Worm (Caenorhabditis elegans) whole organism, late embryonic: ENCODE data around the gene ehs-1.
A peak's percentile ranks its signal among the peaks of the same experiment; 100 is the strongest.

Experiments used
- C08G9.2 ChIP-seq: sonication (generic microtip); optimal IDR thresholded peaks from 2 replicates; lab custom pipeline; 2016; ENCODE audit warnings: mild to moderate bottlenecking, missing genetic modification characterization, moderate library complexity, missing compliant biosample characterization
- C38D4.7 ChIP-seq: fragments of 200-800 bp; sonication (Bioruptor generic); optimal IDR thresholded peaks from 2 replicates; lab custom pipeline; 2018; ENCODE audit warnings: mild to moderate bottlenecking, missing genetic modification characterization, moderate library complexity, missing compliant biosample characterization
- F13H6.1 ChIP-seq: sonication (generic microtip); optimal IDR thresholded peaks from 2 replicates; lab custom pipeline; 2016; ENCODE audit warnings: missing genetic modification characterization, missing compliant biosample characterization
- T23F11.4 ChIP-seq: fragments of 200-800 bp; sonication (Bioruptor generic); optimal IDR thresholded peaks from 2 replicates; lab custom pipeline; 2018; ENCODE audit warnings: mild to moderate bottlenecking, missing genetic modification characterization, missing compliant biosample characterization
- Y22D7AL.16 ChIP-seq: sonication (generic microtip); optimal IDR thresholded peaks from 2 replicates; lab custom pipeline; 2016; ENCODE audit warnings: missing genetic modification characterization, missing compliant biosample characterization
- ahr-1 ChIP-seq: sonication (generic microtip); optimal IDR thresholded peaks from 2 replicates; lab custom pipeline; 2016; ENCODE audit warnings: missing genetic modification characterization, missing compliant biosample characterization
- ama-1 ChIP-seq: fragments of 150-350 bp; optimal IDR thresholded peaks from 2 replicates; lab custom pipeline; 2014
- ceh-14 ChIP-seq: sonication (generic microtip); optimal IDR thresholded peaks from 2 replicates; lab custom pipeline; 2016; ENCODE audit warnings: missing genotype, missing genetic modification characterization, missing compliant biosample characterization
- ceh-18 ChIP-seq: sonication (generic microtip); optimal IDR thresholded peaks from 2 replicates; lab custom pipeline; 2016; ENCODE audit warnings: missing genetic modification characterization, missing compliant biosample characterization
- ceh-19 ChIP-seq: fragments of 200-800 bp; sonication (Bioruptor generic); optimal IDR thresholded peaks from 2 replicates; lab custom pipeline; 2018; ENCODE audit warnings: mild to moderate bottlenecking, missing genetic modification characterization, missing compliant biosample characterization
- ceh-2 ChIP-seq: sonication (generic microtip); optimal IDR thresholded peaks from 2 replicates; lab custom pipeline; 2016; ENCODE audit warnings: missing genotype, missing genetic modification characterization, missing compliant biosample characterization
- ceh-22 ChIP-seq: sonication (generic microtip); optimal IDR thresholded peaks from 2 replicates; lab custom pipeline; 2017; ENCODE audit warnings: missing biosample characterization, missing genetic modification characterization
- ceh-24 ChIP-seq: sonication (generic microtip); optimal IDR thresholded peaks from 2 replicates; lab custom pipeline; 2016; ENCODE audit warnings: mild to moderate bottlenecking, missing genetic modification characterization, missing compliant biosample characterization
- ceh-45 ChIP-seq: fragments of 200-800 bp; sonication (Bioruptor generic); IDR thresholded peaks from 2 replicates; pipeline ENCODE4 v1.3.6; 2022; ENCODE audit warnings: missing genetic modification reagents, missing genetic modification characterization, missing compliant biosample characterization
- ceh-9 ChIP-seq: sonication (generic microtip); optimal IDR thresholded peaks from 2 replicates; lab custom pipeline; 2016; ENCODE audit warnings: mild to moderate bottlenecking, missing genetic modification characterization, inconsistent platforms, missing compliant biosample characterization
- che-1 ChIP-seq: sonication (generic microtip); optimal IDR thresholded peaks from 2 replicates; lab custom pipeline; 2016; ENCODE audit warnings: mild to moderate bottlenecking, missing genetic modification characterization, missing compliant biosample characterization
- dmd-4 ChIP-seq: sonication (generic microtip); optimal IDR thresholded peaks from 2 replicates; lab custom pipeline; 2016; ENCODE audit warnings: borderline replicate concordance, missing genetic modification characterization, missing compliant biosample characterization
- elt-2 ChIP-seq: sonication (generic microtip); optimal IDR thresholded peaks from 2 replicates; lab custom pipeline; 2016; ENCODE audit warnings: missing genetic modification reagents, missing genetic modification characterization, missing compliant biosample characterization
- elt-4 ChIP-seq: sonication (generic microtip); optimal IDR thresholded peaks from 2 replicates; lab custom pipeline; 2016; ENCODE audit warnings: missing genetic modification characterization, missing compliant biosample characterization
- fkh-10 ChIP-seq: fragments of 150-350 bp; optimal IDR thresholded peaks from 2 replicates; lab custom pipeline; 2014; ENCODE audit warnings: missing biosample characterization, missing genetic modification reagents, missing genetic modification characterization
- fkh-6 ChIP-seq: sonication (generic microtip); optimal IDR thresholded peaks from 2 replicates; lab custom pipeline; 2016; ENCODE audit warnings: missing genetic modification characterization, missing compliant biosample characterization
- gmeb-2 ChIP-seq: sonication (generic microtip); optimal IDR thresholded peaks from 2 replicates; lab custom pipeline; 2016; ENCODE audit warnings: missing genetic modification characterization, inconsistent platforms, missing compliant biosample characterization
- hlh-30 ChIP-seq: sonication (generic microtip); optimal IDR thresholded peaks from 2 replicates; lab custom pipeline; 2017; ENCODE audit warnings: antibody characterized with exemption, missing genetic modification characterization, missing compliant biosample characterization; ENCODE audit not compliant: insufficient read depth
- hlh-6 ChIP-seq: sonication (generic microtip); optimal IDR thresholded peaks from 2 replicates; lab custom pipeline; 2016; ENCODE audit warnings: missing genotype, missing genetic modification characterization, missing compliant biosample characterization
- hlh-8 ChIP-seq: sonication (generic microtip); optimal IDR thresholded peaks from 2 replicates; lab custom pipeline; 2016; ENCODE audit warnings: missing genotype, missing genetic modification characterization, missing compliant biosample characterization
- lin-11 ChIP-seq: fragments of 200-800 bp; sonication (Bioruptor generic); optimal IDR thresholded peaks from 2 replicates; lab custom pipeline; 2018; ENCODE audit warnings: mild to moderate bottlenecking, missing genetic modification characterization, missing compliant biosample characterization
- madf-2 ChIP-seq: sonication (generic microtip); optimal IDR thresholded peaks from 2 replicates; lab custom pipeline; 2017; ENCODE audit warnings: missing genetic modification characterization, missing compliant biosample characterization
- mec-3 ChIP-seq: sonication (generic microtip); optimal IDR thresholded peaks from 2 replicates; lab custom pipeline; 2016; ENCODE audit warnings: borderline replicate concordance, missing genetic modification characterization, missing compliant biosample characterization
- nfya-1 ChIP-seq: sonication (generic microtip); optimal IDR thresholded peaks from 2 replicates; lab custom pipeline; 2017; ENCODE audit warnings: missing genetic modification characterization, mild to moderate bottlenecking, missing compliant biosample characterization, antibody characterized with exemption, moderate library complexity
- nhr-232 ChIP-seq: sonication (generic microtip); optimal IDR thresholded peaks from 2 replicates; lab custom pipeline; 2016; ENCODE audit warnings: missing genetic modification characterization, missing compliant biosample characterization
- odd-2 ChIP-seq: sonication (generic microtip); optimal IDR thresholded peaks from 2 replicates; lab custom pipeline; 2017; ENCODE audit warnings: antibody characterized with exemption, mild to moderate bottlenecking, missing genetic modification characterization, missing compliant biosample characterization
- pat-9 ChIP-seq: fragments of 200-800 bp; sonication (Bioruptor generic); optimal IDR thresholded peaks from 2 replicates; lab custom pipeline; 2018; ENCODE audit warnings: mild to moderate bottlenecking, missing genetic modification characterization, moderate library complexity, missing compliant biosample characterization
- pax-1 ChIP-seq: fragments of 150-350 bp; optimal IDR thresholded peaks from 2 replicates; lab custom pipeline; 2014; ENCODE audit warnings: missing biosample characterization, missing genetic modification characterization
- pha-2 ChIP-seq: sonication (generic microtip); optimal IDR thresholded peaks from 2 replicates; lab custom pipeline; 2017; ENCODE audit warnings: mild to moderate bottlenecking, missing genetic modification characterization, missing compliant biosample characterization
- pqm-1 ChIP-seq: sonication (generic microtip); optimal IDR thresholded peaks from 2 replicates; lab custom pipeline; 2016; ENCODE audit warnings: missing genetic modification characterization, missing compliant biosample characterization
- pros-1 ChIP-seq: fragments of 150-350 bp; optimal IDR thresholded peaks from 2 replicates; lab custom pipeline; 2014; ENCODE audit warnings: missing biosample characterization, missing genetic modification reagents, missing genetic modification characterization
- ref-2 ChIP-seq: sonication (generic microtip); optimal IDR thresholded peaks from 2 replicates; lab custom pipeline; 2016; ENCODE audit warnings: missing genetic modification characterization, missing compliant biosample characterization
- sdc-2 ChIP-seq: sonication (generic microtip); optimal IDR thresholded peaks from 2 replicates; lab custom pipeline; 2016; ENCODE audit warnings: missing genotype, missing genetic modification characterization, missing compliant biosample characterization
- sox-2 ChIP-seq: fragments of 200-800 bp; sonication (Bioruptor generic); IDR thresholded peaks from 2 replicates; pipeline ENCODE4 v1.3.6; 2022; ENCODE audit warnings: missing genetic modification reagents, missing genetic modification characterization, missing compliant biosample characterization
- sox-4 ChIP-seq: sonication (generic microtip); optimal IDR thresholded peaks from 2 replicates; lab custom pipeline; 2017; ENCODE audit warnings: mild to moderate bottlenecking, missing genetic modification characterization, inconsistent platforms, missing compliant biosample characterization
- syd-9 ChIP-seq: sonication (generic microtip); optimal IDR thresholded peaks from 2 replicates; lab custom pipeline; 2016; ENCODE audit warnings: mild to moderate bottlenecking, missing genetic modification characterization, moderate library complexity, missing compliant biosample characterization
- tbx-2 ChIP-seq: sonication (generic microtip); optimal IDR thresholded peaks from 2 replicates; lab custom pipeline; 2016; ENCODE audit warnings: missing genetic modification characterization, missing compliant biosample characterization
- tbx-7 ChIP-seq: sonication (generic microtip); optimal IDR thresholded peaks from 2 replicates; lab custom pipeline; 2016; ENCODE audit warnings: missing genotype, missing genetic modification characterization, missing compliant biosample characterization
- ttx-3 ChIP-seq: sonication (generic microtip); optimal IDR thresholded peaks from 2 replicates; lab custom pipeline; 2016; ENCODE audit warnings: missing genetic modification reagents, missing genetic modification characterization, missing compliant biosample characterization
- unc-3 ChIP-seq, 2 experiments: fragments of 200-800 bp in 1 of 2; sonication (Bioruptor generic) in 1 of 2; sonication (generic microtip) in 1 of 2; conservative IDR thresholded peaks in 1 of 2; optimal IDR thresholded peaks in 1 of 2; 2 replicates each; pipeline versions ENCODE4 v1.3.6 to Lab custom; 2016 to 2022; ENCODE audit warnings: missing compliant biosample characterization in 2 of 2, missing genetic modification characterization in 2 of 2, missing genetic modification reagents in 1 of 2
- unc-42 ChIP-seq: sonication (generic microtip); optimal IDR thresholded peaks from 2 replicates; lab custom pipeline; 2016; ENCODE audit warnings: missing genotype, missing genetic modification characterization, missing compliant biosample characterization
- unc-55 ChIP-seq: sonication (generic microtip); optimal IDR thresholded peaks from 2 replicates; lab custom pipeline; 2017; ENCODE audit warnings: missing biosample characterization, missing genetic modification reagents, missing genetic modification characterization
- unc-86 ChIP-seq: sonication (generic microtip); optimal IDR thresholded peaks from 2 replicates; lab custom pipeline; 2016; ENCODE audit warnings: missing genetic modification characterization, missing compliant biosample characterization
- zip-5 ChIP-seq: sonication (generic microtip); optimal IDR thresholded peaks from 2 replicates; lab custom pipeline; 2016; ENCODE audit warnings: missing genetic modification characterization, missing compliant biosample characterization
- ztf-16 ChIP-seq: sonication (generic microtip); optimal IDR thresholded peaks from 2 replicates; lab custom pipeline; 2017; ENCODE audit warnings: missing genetic modification characterization, missing compliant biosample characterization

ehs-1 gene

ce11 chrII:5781935-5782921, 38.3 kb upstream of the ehs-1 start, which contains the start of gene K05F1.6:
Gene K05F1.6, plus strand, starts transcription at chrII:5782520.
- TF ChIP-seq lin-11 (tag; lab: Kevin White, UChicago) (peak; percentile 29), che-1 (tag; lab: Kevin White, UChicago) (peak; percentile 63), ceh-19 (GFP tag; lab: Kevin White, UChicago) (peak; percentile 73), zip-5 (no peak), unc-86 (tag; lab: Kevin White, UChicago) (no peak), fkh-10 (GFP tag; lab: Kevin White, UChicago) (no peak), T23F11.4 (GFP tag; lab: Kevin White, UChicago) (peak; percentile 66), tbx-2 (tag; lab: Kevin White, UChicago) (peak; percentile 60), ahr-1 (tag; lab: Kevin White, UChicago) (no peak), syd-9 (no peak), ztf-16 (tag; lab: Kevin White, UChicago) (peak; percentile 86), ceh-14 (peak; percentile 57), pax-1 (no peak), pqm-1 (tag; lab: Kevin White, UChicago) (peak; percentile 44), madf-2 (tag; lab: Kevin White, UChicago) (no peak), elt-2 (tag; lab: Kevin White, UChicago) (peak; percentile 90), ceh-24 (tag; lab: Kevin White, UChicago) (peak; percentile 17), mec-3 (tag; lab: Kevin White, UChicago) (no peak), sox-2 (no peak), elt-4 (no peak), fkh-6 (tag; lab: Kevin White, UChicago) (no peak), ceh-9 (tag; lab: Kevin White, UChicago) (peak; percentile 61), C08G9.2 (tag; lab: Kevin White, UChicago) (peak; percentile 54), F13H6.1 (peak; percentile 5), hlh-8 (tag; lab: Kevin White, UChicago) (no peak), hlh-30 (tag; lab: Kevin White, UChicago) (no peak), sox-4 (tag; lab: Kevin White, UChicago) (peak; percentile 67), ceh-45 (GFP tag; lab: Robert Waterston, UW) (peak; percentile 65; the same call in 1 of the 2 replicates), ceh-22 (no peak), unc-42 (tag; lab: Kevin White, UChicago) (no peak), nfya-1 (tag; lab: Kevin White, UChicago) (peak; percentile 40), unc-55 (GFP tag; lab: Kevin White, UChicago) (peak; percentile 12), C38D4.7 (GFP tag; lab: Kevin White, UChicago) (peak; percentile 67), ama-1 (lab: Kevin White, UChicago) (no peak), dmd-4 (tag; lab: Kevin White, UChicago) (peak; percentile 55), tbx-7 (no peak), nhr-232 (peak; percentile 49), pha-2 (peak; percentile 48), ceh-18 (tag; lab: Kevin White, UChicago) (peak; percentile 45), unc-3 (GFP tag; conservative IDR thresholded peaks at IDR 0.05; lab: Robert Waterston, UW) (no peak; the same call in 1 of the 2 replicates), unc-3 (tag; optimal IDR thresholded peaks at IDR 0.05; lab: Kevin White, UChicago) (peak; percentile 9), ttx-3 (tag; lab: Kevin White, UChicago) (peak; percentile 38), pat-9 (tag; lab: Kevin White, UChicago) (peak; percentile 42), sdc-2 (tag; lab: Kevin White, UChicago) (peak; percentile 41), ceh-2 (tag; lab: Kevin White, UChicago) (peak; percentile 34), hlh-6 (tag; lab: Kevin White, UChicago) (peak; percentile 68), Y22D7AL.16 (tag; lab: Kevin White, UChicago) (peak; percentile 53), pros-1 (tag; lab: Kevin White, UChicago) (no peak), gmeb-2 (tag; lab: Kevin White, UChicago) (peak; percentile 55), odd-2 (tag; lab: Kevin White, UChicago) (peak; percentile 2), ref-2 (tag; lab: Kevin White, UChicago) (peak; percentile 41)
